Worm (Caenorhabditis elegans) whole organism, midembryonic: Measurements from ENCODE around the gene emc-3.

Experiments used
- T22C8.4 ChIP-seq: fragments of 200-800 bp; sonication (Bioruptor generic); IDR thresholded peaks from 2 replicates; pipeline ENCODE4 v1.3.6; 2022; ENCODE audit warnings: missing genetic modification characterization, missing compliant biosample characterization
- cog-1 ChIP-seq: sonication (generic microtip); optimal IDR thresholded peaks from 2 replicates; lab custom pipeline; 2016; ENCODE audit warnings: missing genetic modification characterization, missing compliant biosample characterization
- flt-1 ChIP-seq: fragments of 200-800 bp; sonication (Bioruptor generic); IDR thresholded peaks from 2 replicates; pipeline ENCODE4 v1.3.6; 2022; ENCODE audit warnings: missing genetic modification characterization, missing compliant biosample characterization
- klf-2 ChIP-seq: fragments of 200-800 bp; sonication (Bioruptor generic); conservative IDR thresholded peaks from 2 replicates; pipeline ENCODE4 v1.3.6; 2022; ENCODE audit warnings: missing genetic modification reagents, missing genetic modification characterization, missing compliant biosample characterization
- med-1 ChIP-seq: sonication (generic microtip); optimal IDR thresholded peaks from 2 replicates; lab custom pipeline; 2017; ENCODE audit warnings: missing genetic modification characterization, mild to moderate bottlenecking, missing compliant biosample characterization, antibody characterized with exemption, missing genetic modification reagents; ENCODE audit not compliant: insufficient read depth
- ref-1 ChIP-seq: fragments of 200-800 bp; sonication (Bioruptor generic); conservative IDR thresholded peaks from 2 replicates; pipeline ENCODE4 v1.3.6; 2022; ENCODE audit warnings: missing genetic modification reagents, missing genetic modification characterization, missing compliant biosample characterization
- tab-1 ChIP-seq: fragments of 200-800 bp; sonication (Bioruptor generic); IDR thresholded peaks from 2 replicates; pipeline ENCODE4 v1.3.6; 2022; ENCODE audit warnings: missing genetic modification characterization, missing compliant biosample characterization
- ztf-23 ChIP-seq: fragments of 200-800 bp; sonication (Bioruptor generic); IDR thresholded peaks from 2 replicates; pipeline ENCODE4 v1.3.6; 2022; ENCODE audit warnings: missing genetic modification reagents, missing genetic modification characterization, missing compliant biosample characterization
- ztf-29 ChIP-seq: fragments of 200-800 bp; sonication (Bioruptor generic); IDR thresholded peaks from 2 replicates; pipeline ENCODE4 v1.3.6; 2022; ENCODE audit warnings: missing genetic modification reagents, missing genetic modification characterization, missing compliant biosample characterization

emc-3 gene

ce11 chrIV:13396375-13396774 lies 14.7 kb upstream of the emc-3 start:
- TF ChIP-seq med-1 (GFP tag; lab: Kevin White, UChicago) (no peak), T22C8.4 (GFP tag; lab: Robert Waterston, UW) (no peak), tab-1 (GFP tag; lab: Robert Waterston, UW) (no peak), cog-1 (tag; lab: Kevin White, UChicago) (no peak), klf-2 (GFP tag; lab: Robert Waterston, UW) (no peak), ztf-23 (GFP tag; lab: Robert Waterston, UW) (no peak), ztf-29 (GFP tag; lab: Robert Waterston, UW) (no peak), ref-1 (GFP tag; lab: Robert Waterston, UW) (no peak), flt-1 (GFP tag; lab: Robert Waterston, UW) (no peak)

ce11 chrIV:13395255-13395654 lies 13.5 kb upstream of the emc-3 start:
- TF ChIP-seq flt-1 (GFP tag; lab: Robert Waterston, UW) = no peak
- TF ChIP-seq ztf-23 (GFP tag; lab: Robert Waterston, UW) = 0 out of 2 replicates have a peak, but pooled peaks have one; percentile 49

ce11 chrIV:13394686-13395085 lies 13.0 kb upstream of the emc-3 start:
- TF ChIP-seq tab-1 (GFP tag; lab: Robert Waterston, UW) = no peak
- TF ChIP-seq flt-1 (GFP tag; lab: Robert Waterston, UW) = no peak
- no peak for TF ChIP-seq med-1 (GFP tag; lab: Kevin White, UChicago)
- no peak for TF ChIP-seq klf-2 (GFP tag; lab: Robert Waterston, UW)
- TF ChIP-seq ref-1 (GFP tag; lab: Robert Waterston, UW) = no peak
- no peak for TF ChIP-seq cog-1 (tag; lab: Kevin White, UChicago)
- TF ChIP-seq ztf-29 (GFP tag; lab: Robert Waterston, UW) = no peak
- no peak for TF ChIP-seq ztf-23 (GFP tag; lab: Robert Waterston, UW)
- no peak for TF ChIP-seq T22C8.4 (GFP tag; lab: Robert Waterston, UW)

- TF ChIP-seq T22C8.4 (GFP tag; lab: Robert Waterston, UW) (no peak), ztf-29 (GFP tag; lab: Robert Waterston, UW) (no peak), med-1 (GFP tag; lab: Kevin White, UChicago) (no peak), ztf-23 (GFP tag; lab: Robert Waterston, UW) (no peak), cog-1 (tag; lab: Kevin White, UChicago) (no peak), flt-1 (GFP tag; lab: Robert Waterston, UW) (no peak), klf-2 (GFP tag; lab: Robert Waterston, UW) (no peak), ref-1 (GFP tag; lab: Robert Waterston, UW) (no peak), tab-1 (GFP tag; lab: Robert Waterston, UW) (no peak)
Observed at ce11 chrIV:13393246-13393716, 11.6 kb upstream of the emc-3 start.

ce11 chrIV:13392230-13392629 lies 10.5 kb upstream of the emc-3 start:
- TF ChIP-seq tab-1 (GFP tag; lab: Robert Waterston, UW) (no peak), med-1 (GFP tag; lab: Kevin White, UChicago) (no peak), ztf-29 (GFP tag; lab: Robert Waterston, UW) (no peak)

- no peak for TF ChIP-seq ztf-29 (GFP tag; lab: Robert Waterston, UW)
- TF ChIP-seq cog-1 (tag; lab: Kevin White, UChicago) = no peak
- no peak for TF ChIP-seq klf-2 (GFP tag; lab: Robert Waterston, UW)
- TF ChIP-seq flt-1 (GFP tag; lab: Robert Waterston, UW) = no peak
Observed at ce11 chrIV:13390770-13391169, 9.0 kb upstream of the emc-3 start.

- no peak for TF ChIP-seq flt-1 (GFP tag; lab: Robert Waterston, UW)
- no peak for TF ChIP-seq ztf-29 (GFP tag; lab: Robert Waterston, UW)
- TF ChIP-seq cog-1 (tag; lab: Kevin White, UChicago) = no peak
- no peak for TF ChIP-seq tab-1 (GFP tag; lab: Robert Waterston, UW)
- no peak for TF ChIP-seq med-1 (GFP tag; lab: Kevin White, UChicago)
- no peak for TF ChIP-seq ztf-23 (GFP tag; lab: Robert Waterston, UW)
Observed at ce11 chrIV:13389237-13389636, 7.5 kb upstream of the emc-3 start.

ce11 chrIV:13388779-13389178 lies 7.1 kb upstream of the emc-3 start:
- no peak for TF ChIP-seq cog-1 (tag; lab: Kevin White, UChicago)
- no peak for TF ChIP-seq T22C8.4 (GFP tag; lab: Robert Waterston, UW)
- no peak for TF ChIP-seq tab-1 (GFP tag; lab: Robert Waterston, UW)
- TF ChIP-seq ztf-23 (GFP tag; lab: Robert Waterston, UW) = no peak
- TF ChIP-seq ztf-29 (GFP tag; lab: Robert Waterston, UW) = no peak

ce11 chrIV:13386903-13387302 lies 5.2 kb upstream of the emc-3 start, which contains the start of gene lsm-3:
TSS of gene lsm-3 (plus strand) at chrIV:13387203.
- TF ChIP-seq cog-1 (tag; lab: Kevin White, UChicago) (no peak), ref-1 (GFP tag; lab: Robert Waterston, UW) (no peak), flt-1 (GFP tag; lab: Robert Waterston, UW) (no peak), T22C8.4 (GFP tag; lab: Robert Waterston, UW) (no peak), med-1 (GFP tag; lab: Kevin White, UChicago) (no peak), ztf-23 (GFP tag; lab: Robert Waterston, UW) (no peak), tab-1 (GFP tag; lab: Robert Waterston, UW) (no peak), ztf-29 (GFP tag; lab: Robert Waterston, UW) (no peak), klf-2 (GFP tag; lab: Robert Waterston, UW) (no peak)

ce11 chrIV:13386043-13386442 lies 4.3 kb upstream of the emc-3 start, which contains the start of the genes Y62E10A.20, Y62E10A.23 and mdt-9:
TSS of gene Y62E10A.20 (minus strand) at chrIV:13386091.
TSS of gene Y62E10A.23 (plus strand) at chrIV:13386324.
TSS of gene mdt-9 (plus strand) at chrIV:13386380.
- peak; percentile 79 for TF ChIP-seq ztf-29 (GFP tag; lab: Robert Waterston, UW)
- peak; percentile 86 for TF ChIP-seq flt-1 (GFP tag; lab: Robert Waterston, UW)
- peak; percentile 80 for TF ChIP-seq klf-2 (GFP tag; lab: Robert Waterston, UW)
- TF ChIP-seq ztf-23 (GFP tag; lab: Robert Waterston, UW) = peak; percentile 82; the same call in 1 of the 2 replicates
- TF ChIP-seq tab-1 (GFP tag; lab: Robert Waterston, UW) = peak; percentile 54; the same call in 1 of the 2 replicates
- peak; percentile 88 for TF ChIP-seq med-1 (GFP tag; lab: Kevin White, UChicago)
- TF ChIP-seq cog-1 (tag; lab: Kevin White, UChicago) = peak; percentile 24
- no peak for TF ChIP-seq T22C8.4 (GFP tag; lab: Robert Waterston, UW)
- TF ChIP-seq ref-1 (GFP tag; lab: Robert Waterston, UW) = no peak
